Fruit fly (Drosophila melanogaster) whole organism, embryonic: ENCODE measurements around the gene Root.

Source experiments
- B-H2 ChIP-seq: fragments of 200-800 bp; sonication (Bioruptor generic); optimal IDR thresholded peaks from 2 replicates; lab custom pipeline; 2018; ENCODE audit warnings: missing biosample characterization, mild to moderate bottlenecking, missing genetic modification characterization
- BEAF-32 ChIP-seq: fragments of 200-800 bp; sonication (Bioruptor generic); optimal IDR thresholded peaks from 3 replicates; lab custom pipeline; 2017; ENCODE audit warnings: missing biosample characterization, missing genetic modification characterization, mild to moderate bottlenecking, moderate library complexity, missing genetic modification reagents
- CG10267 ChIP-seq: fragments of 200-800 bp; sonication (Bioruptor generic); optimal IDR thresholded peaks from 2 replicates; lab custom pipeline; 2018; ENCODE audit warnings: missing biosample characterization, mild to moderate bottlenecking, missing genetic modification characterization, moderate library complexity
- CG10274 ChIP-seq: fragments of 200-800 bp; sonication (Bioruptor generic); optimal IDR thresholded peaks from 3 replicates; lab custom pipeline; 2017; ENCODE audit warnings: missing biosample characterization, mild to moderate bottlenecking, missing genetic modification characterization
- CG10431 ChIP-seq: fragments of 200-800 bp; sonication (Bioruptor generic); optimal IDR thresholded peaks from 3 replicates; lab custom pipeline; 2018; ENCODE audit warnings: missing biosample characterization, mild to moderate bottlenecking, missing genetic modification characterization
- CG11093 ChIP-seq: fragments of 200-800 bp; sonication (Bioruptor generic); IDR thresholded peaks from 3 replicates; pipeline ENCODE4 v1.3.6; 2022; ENCODE audit warnings: missing biosample characterization, missing genetic modification characterization
- CG11247 ChIP-seq: fragments of 200-800 bp; sonication (Bioruptor generic); IDR thresholded peaks from 2 replicates; pipeline ENCODE4 v1.3.6; 2022; ENCODE audit warnings: missing biosample characterization, missing genetic modification characterization
- CG12942 ChIP-seq: fragments of 200-800 bp; sonication (Bioruptor generic); optimal IDR thresholded peaks from 3 replicates; lab custom pipeline; 2016; ENCODE audit warnings: missing biosample characterization, missing genetic modification characterization
- CG13287 ChIP-seq: fragments of 200-800 bp; sonication (Bioruptor generic); IDR thresholded peaks from 2 replicates; pipeline ENCODE4 v1.3.6; 2022; ENCODE audit warnings: missing biosample characterization, missing genetic modification characterization; ENCODE audit not compliant: partially characterized antibody
- CG13624 ChIP-seq: fragments of 200-800 bp; sonication (Bioruptor generic); optimal IDR thresholded peaks from 2 replicates; lab custom pipeline; 2016; ENCODE audit warnings: missing biosample characterization, missing genetic modification characterization
- CG14710 ChIP-seq: fragments of 200-800 bp; sonication (Bioruptor generic); optimal IDR thresholded peaks from 3 replicates; lab custom pipeline; 2019; ENCODE audit warnings: missing biosample characterization, mild to moderate bottlenecking, missing genetic modification characterization, moderate library complexity
- CG14860 ChIP-seq: fragments of 200-800 bp; sonication (Bioruptor generic); IDR thresholded peaks from 3 replicates; pipeline ENCODE4 v1.3.6; 2022; ENCODE audit warnings: missing biosample characterization, missing genetic modification characterization; ENCODE audit not compliant: partially characterized antibody
- CG14965 ChIP-seq: fragments of 200-800 bp; sonication (Bioruptor generic); optimal IDR thresholded peaks from 2 replicates; lab custom pipeline; 2016; ENCODE audit warnings: missing biosample characterization, missing genetic modification characterization, borderline replicate concordance
- CG15514 ChIP-seq: fragments of 200-800 bp; sonication (Bioruptor generic); optimal IDR thresholded peaks from 3 replicates; lab custom pipeline; 2017; ENCODE audit warnings: missing biosample characterization, missing genetic modification characterization, mild to moderate bottlenecking, moderate library complexity, missing genetic modification reagents
- CG17186 ChIP-seq: fragments of 200-800 bp; sonication (Bioruptor generic); optimal IDR thresholded peaks from 3 replicates; lab custom pipeline; 2017; ENCODE audit warnings: missing biosample characterization, missing genetic modification reagents, missing genetic modification characterization
- CG2116 ChIP-seq: fragments of 200-800 bp; sonication (Bioruptor generic); optimal IDR thresholded peaks from 3 replicates; lab custom pipeline; 2018; ENCODE audit warnings: missing biosample characterization, mild to moderate bottlenecking, missing genetic modification characterization
- CG34376 ChIP-seq: fragments of 200-800 bp; sonication (Bioruptor generic); optimal IDR thresholded peaks from 2 replicates; lab custom pipeline; 2018; ENCODE audit warnings: missing biosample characterization, mild to moderate bottlenecking, missing genetic modification characterization
- CG3847 ChIP-seq: fragments of 200-800 bp; sonication (Bioruptor generic); IDR thresholded peaks from 2 replicates; pipeline ENCODE4 v1.3.6; 2022; ENCODE audit warnings: missing biosample characterization, missing genetic modification characterization
- CG4707 ChIP-seq: fragments of 200-800 bp; sonication (Bioruptor generic); optimal IDR thresholded peaks from 2 replicates; lab custom pipeline; 2018; ENCODE audit warnings: missing biosample characterization, mild to moderate bottlenecking, missing genetic modification characterization, moderate library complexity
- CG7963 ChIP-seq: fragments of 200-800 bp; sonication (Bioruptor generic); IDR thresholded peaks from 3 replicates; pipeline ENCODE4 v1.3.6; 2022; ENCODE audit warnings: missing biosample characterization, missing genetic modification characterization; ENCODE audit not compliant: partially characterized antibody
- CG7987 ChIP-seq: fragments of 200-800 bp; sonication (Bioruptor generic); optimal IDR thresholded peaks from 2 replicates; lab custom pipeline; 2018; ENCODE audit warnings: missing biosample characterization, mild to moderate bottlenecking, missing genetic modification characterization, moderate library complexity
- CG9437 ChIP-seq: fragments of 200-800 bp; sonication (Bioruptor generic); optimal IDR thresholded peaks from 2 replicates; lab custom pipeline; 2018; ENCODE audit warnings: missing biosample characterization, mild to moderate bottlenecking, missing genetic modification characterization
- CHES-1-like ChIP-seq: fragments of 200-800 bp; sonication (Bioruptor generic); optimal IDR thresholded peaks from 2 replicates; lab custom pipeline; 2016; ENCODE audit warnings: missing biosample characterization, missing genetic modification characterization
- CTCF ChIP-seq: fragments of 200-800 bp; sonication (Bioruptor generic); optimal IDR thresholded peaks from 2 replicates; lab custom pipeline; 2017; ENCODE audit warnings: missing biosample characterization, mild to moderate bottlenecking, missing genetic modification characterization, moderate library complexity
- Dref ChIP-seq: fragments of 200-800 bp; sonication (Bioruptor generic); IDR thresholded peaks from 2 replicates; pipeline ENCODE4 v1.3.6; 2022; ENCODE audit warnings: missing biosample characterization, missing genetic modification characterization
- E2f2 ChIP-seq: fragments of 200-800 bp; sonication (Bioruptor generic); IDR thresholded peaks from 2 replicates; pipeline ENCODE4 v1.3.6; 2022; ENCODE audit warnings: missing biosample characterization, missing genetic modification characterization
- Elba2 ChIP-seq: fragments of 200-800 bp; sonication (Bioruptor generic); optimal IDR thresholded peaks from 3 replicates; lab custom pipeline; 2016; ENCODE audit warnings: missing biosample characterization, missing genetic modification characterization
- Ets97D ChIP-seq: fragments of 200-800 bp; sonication (Bioruptor generic); optimal IDR thresholded peaks from 3 replicates; lab custom pipeline; 2016; ENCODE audit warnings: missing biosample characterization, missing genetic modification characterization
- HmgZ ChIP-seq: fragments of 200-800 bp; sonication (Bioruptor generic); optimal IDR thresholded peaks from 2 replicates; lab custom pipeline; 2018; ENCODE audit warnings: missing biosample characterization, mild to moderate bottlenecking, missing genetic modification characterization
- Hsf ChIP-seq: fragments of 200-800 bp; sonication (Bioruptor generic); optimal IDR thresholded peaks from 3 replicates; lab custom pipeline; 2016; ENCODE audit warnings: missing biosample characterization, missing genetic modification characterization
- MBD-R2 ChIP-seq: fragments of 200-800 bp; sonication (Bioruptor generic); IDR thresholded peaks from 2 replicates; pipeline ENCODE4 v1.3.6; 2022; ENCODE audit warnings: missing biosample characterization, missing genetic modification characterization
- MESR4 ChIP-seq: fragments of 200-800 bp; sonication (Bioruptor generic); optimal IDR thresholded peaks from 2 replicates; lab custom pipeline; 2018; ENCODE audit warnings: missing biosample characterization, mild to moderate bottlenecking, missing genetic modification characterization, moderate library complexity
- Myb ChIP-seq: fragments of 200-800 bp; sonication (Bioruptor generic); optimal IDR thresholded peaks from 2 replicates; lab custom pipeline; 2016; ENCODE audit warnings: missing biosample characterization, missing genetic modification characterization
- Nf-YB ChIP-seq: fragments of 200-800 bp; sonication (Bioruptor generic); optimal IDR thresholded peaks from 3 replicates; lab custom pipeline; 2019; ENCODE audit warnings: missing biosample characterization, mild to moderate bottlenecking, missing genetic modification characterization, moderate library complexity
- Pdp1 ChIP-seq, 2 experiments: fragments of 200-800 bp; sonication (Bioruptor generic); optimal IDR thresholded peaks; 3 replicates each; lab custom pipeline; 2016; ENCODE audit warnings: missing biosample characterization in 2 of 2, missing genetic modification characterization in 2 of 2, mild to moderate bottlenecking in 1 of 2, moderate library complexity in 1 of 2
- Sry-δ ChIP-seq: fragments of 200-800 bp; sonication (Bioruptor generic); optimal IDR thresholded peaks from 2 replicates; lab custom pipeline; 2016; ENCODE audit warnings: missing biosample characterization, missing genetic modification characterization
- Xbp1 ChIP-seq: fragments of 200-800 bp; sonication (Bioruptor generic); optimal IDR thresholded peaks from 3 replicates; lab custom pipeline; 2016; ENCODE audit warnings: missing biosample characterization, mild to moderate bottlenecking, missing genetic modification characterization
- bigmax ChIP-seq: fragments of 200-800 bp; sonication (Bioruptor generic); optimal IDR thresholded peaks from 2 replicates; lab custom pipeline; 2018; ENCODE audit warnings: missing biosample characterization, mild to moderate bottlenecking, missing genetic modification characterization
- ewg ChIP-seq: fragments of 200-800 bp; sonication (Bioruptor generic); optimal IDR thresholded peaks from 3 replicates; lab custom pipeline; 2017; ENCODE audit warnings: mild to moderate bottlenecking, missing biosample characterization, missing genetic modification reagents, missing genetic modification characterization
- gfzf ChIP-seq: fragments of 200-800 bp; sonication (Bioruptor generic); optimal IDR thresholded peaks from 2 replicates; lab custom pipeline; 2016; ENCODE audit warnings: missing biosample characterization, mild to moderate bottlenecking, missing genetic modification characterization, moderate library complexity
- her ChIP-seq: fragments of 200-800 bp; sonication (Bioruptor generic); optimal IDR thresholded peaks from 2 replicates; lab custom pipeline; 2016; ENCODE audit warnings: missing biosample characterization, missing genetic modification characterization
- hkb ChIP-seq, 2 experiments: fragments of 200-800 bp in 1 of 2; fragments of >200 bp in 1 of 2; sonication (Bioruptor generic) in 1 of 2; IDR thresholded peaks in 1 of 2; optimal IDR thresholded peaks in 1 of 2; 2 replicates each; pipeline versions ENCODE4 v1.3.6 to Lab custom; 2017 to 2022; ENCODE audit warnings: missing biosample characterization in 1 of 2, missing genetic modification characterization in 1 of 2
- pzg ChIP-seq: fragments of 200-800 bp; sonication (Bioruptor generic); optimal IDR thresholded peaks from 3 replicates; lab custom pipeline; 2018; ENCODE audit warnings: missing biosample characterization, mild to moderate bottlenecking, missing genetic modification characterization, moderate library complexity
- rib ChIP-seq: fragments of 200-800 bp; sonication (Bioruptor generic); IDR thresholded peaks from 2 replicates; pipeline ENCODE4 v1.3.6; 2022; ENCODE audit warnings: missing biosample characterization, missing genetic modification characterization
- scrt ChIP-seq: fragments of 200-800 bp; sonication (Bioruptor generic); optimal IDR thresholded peaks from 2 replicates; lab custom pipeline; 2018; ENCODE audit warnings: missing biosample characterization, mild to moderate bottlenecking, missing genetic modification characterization, moderate library complexity
- sens ChIP-seq: fragments of 200-800 bp; sonication (Bioruptor generic); peaks from one replicate; lab custom pipeline; 2016; ENCODE audit warnings: missing biosample characterization, missing genetic modification characterization
- stwl ChIP-seq: fragments of 200-800 bp; sonication (Bioruptor generic); optimal IDR thresholded peaks from 3 replicates; lab custom pipeline; 2018; ENCODE audit warnings: missing biosample characterization, mild to moderate bottlenecking, missing genetic modification characterization, moderate library complexity

Root gene

dm6 chr3R:24134580-24134979, 21.5 kb downstream of the Root start, which contains the start of gene Sec10 (continued):
- TF ChIP-seq CG14860 (GFP tag; lab: Robert Waterston, UW) = no peak
- TF ChIP-seq Pdp1 (GFP tag; optimal IDR thresholded peaks at IDR 0.05; lab: Kevin White, UChicago) = peak in 1 of 2 experiments; percentile 99
- peak; percentile 77 for TF ChIP-seq Ets97D (GFP tag; lab: Kevin White, UChicago)
- TF ChIP-seq Myb (GFP tag; lab: Kevin White, UChicago) = peak; percentile 23
- TF ChIP-seq gfzf (GFP tag; lab: Kevin White, UChicago) = peak; percentile 9
- peak; percentile 12 for TF ChIP-seq CG4707 (GFP tag; lab: Kevin White, UChicago)
- TF ChIP-seq CG3847 (GFP tag; lab: Robert Waterston, UW) = peak; percentile 46; the same call in 1 of the 2 replicates
- peak; percentile 54 for TF ChIP-seq CG9437 (GFP tag; lab: Kevin White, UChicago)
- no peak for TF ChIP-seq CG34376 (GFP tag; lab: Kevin White, UChicago)
- peak; percentile 36 for TF ChIP-seq bigmax
- peak; percentile 3 for TF ChIP-seq Hsf (GFP tag; lab: Kevin White, UChicago)
- TF ChIP-seq CTCF (GFP tag; lab: Kevin White, UChicago) = peak; percentile 32
- no peak for TF ChIP-seq CG10274
- peak; percentile 86 for TF ChIP-seq sens
- 0 out of 2 replicates have a peak, but pooled peaks have one; percentile 21 for TF ChIP-seq rib (GFP tag; lab: Robert Waterston, UW)
- peak; percentile 3 for TF ChIP-seq CG7987 (GFP tag; lab: Kevin White, UChicago)
- TF ChIP-seq Elba2 (GFP tag; lab: Kevin White, UChicago) = peak; percentile 28
- TF ChIP-seq Dref = peak; percentile 41
- TF ChIP-seq HmgZ (tag; lab: Kevin White, UChicago) = peak; percentile 43
- TF ChIP-seq CG12942 (GFP tag; lab: Kevin White, UChicago) = no peak
- TF ChIP-seq CG13624 = no peak
- TF ChIP-seq CHES-1-like = peak; percentile 22
- peak; percentile 32 for TF ChIP-seq BEAF-32 (GFP tag; lab: Kevin White, UChicago)
- peak; percentile 56 for TF ChIP-seq CG13287 (GFP tag; lab: Robert Waterston, UW)
- peak; percentile 55 for TF ChIP-seq MESR4 (GFP tag; lab: Kevin White, UChicago)
- TF ChIP-seq pzg (GFP tag; lab: Kevin White, UChicago) = peak; percentile 65
- peak; percentile 34 for TF ChIP-seq CG14710 (tag; lab: Kevin White, UChicago)
- peak; percentile 73 for TF ChIP-seq stwl (tag; lab: Kevin White, UChicago)
- TF ChIP-seq hkb (optimal IDR thresholded peaks at IDR 0.05; lab: Kevin White, UChicago) = no peak
- TF ChIP-seq hkb (GFP tag; IDR thresholded peaks at IDR 0.05; lab: Robert Waterston, UW) = peak; percentile 41; the same call in 1 of the 2 replicates
- TF ChIP-seq CG17186 (GFP tag; lab: Kevin White, UChicago) = peak; percentile 59
- TF ChIP-seq CG2116 = peak; percentile 36
- no peak for TF ChIP-seq ewg (GFP tag; lab: Kevin White, UChicago)
- TF ChIP-seq B-H2 (GFP tag; lab: Kevin White, UChicago) = no peak
- TF ChIP-seq CG11247 (GFP tag; lab: Robert Waterston, UW) = no peak
- TF ChIP-seq scrt = peak; percentile 85
- peak; percentile 89 for TF ChIP-seq E2f2 (GFP tag; lab: Robert Waterston, UW)
- TF ChIP-seq CG11093 (GFP tag; lab: Robert Waterston, UW) = no peak
- no peak for TF ChIP-seq Xbp1 (GFP tag; lab: Kevin White, UChicago)
- TF ChIP-seq CG10431 (GFP tag; lab: Kevin White, UChicago) = peak; percentile 15
- peak; percentile 47 for TF ChIP-seq CG10267
- no peak for TF ChIP-seq CG14965 (GFP tag; lab: Kevin White, UChicago)
- TF ChIP-seq Sry-δ = peak; percentile 14
- TF ChIP-seq her (GFP tag; lab: Kevin White, UChicago) = no peak
- TF ChIP-seq CG7963 (GFP tag; lab: Robert Waterston, UW) = 0 out of 3 replicates have a peak, but pooled peaks have one; percentile 4
- TF ChIP-seq MBD-R2 = peak; percentile 96
- TF ChIP-seq Nf-YB (GFP tag; lab: Kevin White, UChicago) = peak; percentile 6
- TF ChIP-seq CG15514 = peak; percentile 17
